Worm (Caenorhabditis elegans): ENCODE measurements around the gene F11C1.7.

F11C1.7 gene

DNA sequence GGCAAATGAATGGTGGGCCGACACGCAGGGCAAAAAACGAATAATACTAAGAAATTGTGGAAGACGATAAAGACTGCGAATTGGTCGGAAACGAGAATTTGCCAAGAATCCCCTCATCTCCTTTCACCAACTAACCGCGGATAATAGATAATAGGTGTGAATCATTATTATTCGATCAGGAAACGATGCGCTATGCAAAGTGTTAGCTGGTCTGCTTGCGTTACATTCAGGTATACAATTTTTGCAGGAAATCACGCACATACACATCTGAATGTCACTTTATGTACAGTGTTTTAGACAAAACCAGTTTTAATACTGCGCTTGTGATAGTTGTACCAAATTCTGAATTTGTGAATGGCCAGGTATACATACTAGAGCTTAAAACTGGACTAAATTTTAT lies 44.5 kb upstream of the F11C1.7 start:
- peak; percentile 30 for TF ChIP-seq nhr-85 (tag)
- no peak for TF ChIP-seq ztf-11 (tag; optimal IDR thresholded peaks at IDR 0.05)

DNA sequence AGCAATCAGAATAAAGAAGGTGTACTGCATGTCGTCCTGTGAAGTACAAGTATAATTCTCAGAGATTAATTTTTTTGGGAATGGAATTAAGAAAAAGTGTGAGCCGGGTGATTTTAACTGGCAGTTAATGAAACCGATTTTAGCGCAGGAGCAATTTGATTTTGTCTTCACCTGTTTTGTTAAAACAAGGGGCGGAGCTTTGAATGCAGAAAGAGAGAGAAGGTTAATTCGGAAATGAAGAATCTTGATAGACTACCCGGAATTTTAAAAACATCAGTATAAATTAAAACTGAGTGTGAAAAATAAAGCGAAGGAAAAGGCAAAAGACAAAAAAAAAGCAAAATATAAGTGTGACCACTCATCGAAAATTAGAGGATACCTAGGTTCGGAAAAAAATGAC lies 42.6 kb upstream of the F11C1.7 start, which contains the start of gene C05E7.3:
C05E7.3 (minus strand) TSS at position 101 of the 400 bp plus-strand sequence.
- no peak for TF ChIP-seq C04F5.9 (tag; optimal IDR thresholded peaks at IDR 0.05)
- TF ChIP-seq swsn-7 (tag; optimal IDR thresholded peaks at IDR 0.05): no peak
- no peak for TF ChIP-seq nhr-19 (GFP tag; conservative IDR thresholded peaks at IDR 0.05)
- no peak for TF ChIP-seq fos-1 (tag; optimal IDR thresholded peaks at IDR 0.05)
- TF ChIP-seq ceh-8 (GFP tag; optimal IDR thresholded peaks at IDR 0.05): no peak

- TF ChIP-seq nhr-20 (tag; optimal IDR thresholded peaks at IDR 0.05) (no peak), ama-1 (optimal IDR thresholded peaks at IDR 0.05) (no peak), fkh-4 (tag; optimal IDR thresholded peaks at IDR 0.05; ENCODE audit: borderline replicate concordance) (no peak), ceh-63 (GFP tag; optimal IDR thresholded peaks at IDR 0.05) (no peak), nhr-71 (tag; optimal IDR thresholded peaks at IDR 0.05) (peak; percentile 9), fkh-10 (GFP tag; optimal IDR thresholded peaks at IDR 0.05) (no peak), hlh-4 (tag; optimal IDR thresholded peaks at IDR 0.05) (peak; percentile 79), fkh-8 (tag; optimal IDR thresholded peaks at IDR 0.05) (peak; percentile 55), hlh-17 (GFP tag; optimal IDR thresholded peaks at IDR 0.05; ENCODE audit: borderline replicate concordance) (no peak)
These were observed 38.0 kb upstream of the F11C1.7 start for ce11 chrX:12951175-12951574.

DNA sequence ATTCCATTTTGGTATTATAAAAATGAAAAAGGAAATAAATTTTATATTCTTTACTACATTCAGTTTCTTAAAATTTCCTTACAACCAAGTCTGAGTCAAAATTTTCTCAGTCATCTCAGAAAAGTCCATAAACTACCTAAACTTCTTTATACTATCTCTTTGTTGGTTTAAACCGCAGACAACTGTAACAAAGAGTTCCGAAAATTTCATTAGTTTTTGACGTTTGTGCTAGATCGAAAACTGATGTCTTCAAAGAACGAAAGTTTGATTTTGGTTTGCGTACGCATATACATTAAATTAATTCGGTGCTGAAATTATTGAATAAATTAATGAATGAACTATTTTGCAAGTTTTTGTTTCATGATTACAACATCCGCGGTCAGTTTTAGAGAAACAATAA lies 30.2 kb upstream of the F11C1.7 start:
- TF ChIP-seq mdl-1 (tag; optimal IDR thresholded peaks at IDR 0.05) (no peak), unc-98 (GFP tag; IDR thresholded peaks at IDR 0.05) (no peak)

ce11 chrX:12965163-12965562 lies 24.0 kb upstream of the F11C1.7 start, which contains the start of gene frpr-2:
Gene frpr-2, plus strand, starts transcription at chrX:12965463.
- TF ChIP-seq hlh-4 (tag; optimal IDR thresholded peaks at IDR 0.05) (no peak), ets-5 (GFP tag; IDR thresholded peaks at IDR 0.05) (no peak), C34B4.2 (tag; optimal IDR thresholded peaks at IDR 0.05) (no peak), nhr-12 (tag; optimal IDR thresholded peaks at IDR 0.05) (no peak), lin-15B (tag; optimal IDR thresholded peaks at IDR 0.05) (no peak), fos-1 (tag; optimal IDR thresholded peaks at IDR 0.05) (no peak), egl-27 (tag; optimal IDR thresholded peaks at IDR 0.05) (no peak), ama-1 (optimal IDR thresholded peaks at IDR 0.05) (no peak), swsn-7 (tag; optimal IDR thresholded peaks at IDR 0.05) (no peak), lin-35 (GFP tag; optimal IDR thresholded peaks at IDR 0.05) (no peak)

DNA sequence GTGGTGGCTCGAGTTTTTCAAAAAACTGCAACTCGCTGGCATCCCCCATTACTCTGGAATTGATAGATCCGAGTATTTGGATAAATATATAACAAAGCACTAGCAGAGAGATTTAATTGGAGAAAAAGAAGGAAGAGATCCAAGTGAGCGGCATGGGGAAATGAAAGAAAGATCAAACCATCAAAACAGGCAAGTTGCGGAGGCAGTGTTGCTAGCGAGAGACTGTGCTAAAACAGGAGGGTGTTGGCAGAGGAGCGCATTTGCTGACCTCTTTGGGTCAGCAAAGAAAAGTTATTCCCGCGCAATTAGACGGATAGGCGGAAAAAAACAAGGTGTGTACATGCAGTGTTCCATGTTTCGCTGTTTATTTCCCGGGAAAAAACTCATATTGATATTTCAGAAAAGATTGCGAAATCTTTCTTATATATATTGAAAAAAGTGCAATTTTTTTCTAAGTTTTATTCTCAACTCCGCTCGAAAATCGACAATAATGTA lies 13.5 kb upstream of the F11C1.7 start, which contains the start of gene ppk-3:
ppk-3 (minus strand) TSS at position 51 of the 495 bp plus-strand sequence.
- TF ChIP-seq skn-1 (tag; optimal IDR thresholded peaks at IDR 0.05) (peak; percentile 65), unc-86 (tag; optimal IDR thresholded peaks at IDR 0.05) (peak; percentile 78), nhr-90 (tag; optimal IDR thresholded peaks at IDR 0.05; ENCODE audit: poor library complexity) (peak; percentile 87), pqm-1 (tag; optimal IDR thresholded peaks at IDR 0.05) (no peak), dpl-1 (GFP tag; optimal IDR thresholded peaks at IDR 0.05) (peak; percentile 70 to 82 (median 78)), fos-1 (tag; optimal IDR thresholded peaks at IDR 0.05) (peak; percentile 72), sup-37 (GFP tag; optimal IDR thresholded peaks at IDR 0.05) (peak; percentile 56), ets-5 (GFP tag; IDR thresholded peaks at IDR 0.05) (no peak), egl-13 (tag; optimal IDR thresholded peaks at IDR 0.05) (peak; percentile 63), C16A3.4 (tag; optimal IDR thresholded peaks at IDR 0.05) (peak; percentile 90), elt-3 (tag; optimal IDR thresholded peaks at IDR 0.05) (peak in 5 of 6 experiments; percentile 50 to 87 (median 64)), unc-30 (tag; optimal IDR thresholded peaks at IDR 0.05) (no peak), ceh-88 (GFP tag; IDR thresholded peaks at IDR 0.05) (peak; percentile 61), mep-1 (tag; optimal IDR thresholded peaks at IDR 0.05) (peak; percentile 93), lin-15B (tag; optimal IDR thresholded peaks at IDR 0.05) (peak; percentile 68), ceh-8 (GFP tag; optimal IDR thresholded peaks at IDR 0.05) (peak; percentile 49), egl-27 (tag; optimal IDR thresholded peaks at IDR 0.05) (no peak), lin-39 (tag; optimal IDR thresholded peaks at IDR 0.05) (peak; percentile 81), lir-3 (tag; optimal IDR thresholded peaks at IDR 0.05; ENCODE audit: poor library complexity) (peak; percentile 66), aha-1 (tag; optimal IDR thresholded peaks at IDR 0.05) (no peak), nhr-237 (tag; optimal IDR thresholded peaks at IDR 0.05) (peak; percentile 29), ces-1 (GFP tag; optimal IDR thresholded peaks at IDR 0.05) (no peak), nhr-12 (tag; optimal IDR thresholded peaks at IDR 0.05) (no peak), fkh-10 (GFP tag; optimal IDR thresholded peaks at IDR 0.05) (peak; percentile 40)

Measured in whole organism, L1 larva.